Fruit fly (Drosophila melanogaster) whole organism: Measurements from ENCODE around the gene CG7573.

Experiments used
- Dll ChIP-seq: fragments of >200 bp; optimal IDR thresholded peaks from 2 replicates; lab custom pipeline; 2017
- pan ChIP-seq: fragments of >200 bp; optimal IDR thresholded peaks from 2 replicates; lab custom pipeline; 2017
- usp ChIP-seq: fragments of >200 bp; optimal IDR thresholded peaks from 2 replicates; lab custom pipeline; 2017; ENCODE audit warnings: missing biosample characterization, missing genetic modification characterization, mixed read lengths

DNA sequence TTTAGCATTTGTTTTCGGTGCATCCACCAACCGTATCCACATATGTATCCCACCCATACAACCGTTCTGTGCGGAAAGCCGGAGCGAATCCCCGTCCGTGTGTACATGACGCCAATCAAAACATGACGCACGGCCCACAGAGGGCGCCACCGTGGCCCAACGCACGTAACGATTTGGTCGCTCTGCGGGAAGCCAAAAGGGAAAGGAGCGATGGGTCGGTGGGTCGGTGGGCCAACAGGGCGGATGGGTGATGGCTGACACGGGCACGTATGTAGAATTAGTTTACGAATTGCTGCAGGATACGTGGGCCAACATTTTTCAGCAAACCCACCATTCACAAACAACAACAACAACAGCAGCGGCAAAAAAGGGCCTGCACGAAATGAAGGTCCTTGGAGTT lies 47.2 kb downstream of the CG7573 start:
- no peak for TF ChIP-seq Dll (lab: Kevin White, UChicago)
- TF ChIP-seq pan (lab: Kevin White, UChicago) = no peak
- no peak for TF ChIP-seq usp (GFP tag; lab: Kevin White, UChicago)
